Fruit fly (Drosophila melanogaster): ENCODE measurements around the gene snf.
A peak's percentile ranks its signal among the peaks of the same experiment; 100 is the strongest.

Gene snf

DNA sequence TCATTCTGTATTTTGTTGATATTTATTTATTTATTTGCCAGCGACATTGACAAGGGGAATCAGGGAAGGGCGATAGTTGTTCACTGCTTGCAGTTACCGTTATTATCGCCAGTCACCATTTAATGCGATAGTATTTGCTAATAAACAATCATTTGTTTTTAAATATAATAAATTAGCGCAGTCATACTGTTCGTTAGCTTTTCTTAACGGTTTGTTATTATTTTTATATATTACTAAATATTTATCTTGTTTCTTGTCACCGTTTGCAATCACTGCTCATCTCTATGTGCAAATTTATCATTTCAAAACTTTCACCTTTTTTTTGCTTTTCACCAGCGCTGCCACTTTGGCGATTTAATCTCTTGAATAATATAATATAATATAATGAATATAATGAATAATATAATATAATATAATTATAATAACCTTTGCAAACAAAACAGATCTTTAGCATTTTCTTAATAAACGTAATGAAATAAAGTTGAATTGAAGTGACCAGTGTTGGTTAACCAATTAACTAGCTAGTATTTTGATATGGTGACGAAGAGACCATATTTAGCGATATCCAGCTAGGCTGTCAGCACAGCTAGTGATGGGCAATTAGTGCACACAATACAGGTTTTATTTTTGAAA lies 20.3 kb downstream of the snf start, which contains the start of the genes CG3309 and XRCC1:
TSS of gene CG3309 (minus strand) at position 82 of the 633 bp plus-strand sequence.
TSS of gene XRCC1 (plus strand) at position 611 of the 633 bp plus-strand sequence.
- TF ChIP-seq CG11762 (GFP tag; optimal IDR thresholded peaks at IDR 0.05; ENCODE audit: insufficient read depth) (no peak), CG11902 (GFP tag; optimal IDR thresholded peaks at IDR 0.05) (peak; percentile 9), ss (GFP tag; optimal IDR thresholded peaks at IDR 0.05) (peak in 1 of 2 experiments; percentile 38), CG31627 (GFP tag; optimal IDR thresholded peaks at IDR 0.05) (peak; percentile 33), esn (GFP tag; optimal IDR thresholded peaks at IDR 0.05) (peak; percentile 61), CG10631 (GFP tag; optimal IDR thresholded peaks at IDR 0.05) (peak; percentile 49), Ets21C (GFP tag; optimal IDR thresholded peaks at IDR 0.05) (peak; percentile 21), topi (GFP tag; optimal IDR thresholded peaks at IDR 0.05) (peak; percentile 52), CG16779 (tag; optimal IDR thresholded peaks at IDR 0.05) (no peak), Gug (GFP tag; IDR thresholded peaks at IDR 0.05) (peak; percentile 21; the same call in 1 of the 2 replicates), CG15336 (GFP tag; IDR thresholded peaks at IDR 0.05) (peak; percentile 40; the same call in 1 of the 2 replicates), achi (GFP tag; optimal IDR thresholded peaks at IDR 0.05) (peak; percentile 60), vri (GFP tag; optimal IDR thresholded peaks at IDR 0.05) (no peak), CG6808 (GFP tag; optimal IDR thresholded peaks at IDR 0.05) (no peak), dsx (GFP tag; optimal IDR thresholded peaks at IDR 0.05; ENCODE audit: poor library complexity, severe bottlenecking) (peak; percentile 8), Hr4 (GFP tag; optimal IDR thresholded peaks at IDR 0.05) (peak; percentile 34), CG10669 (GFP tag; optimal IDR thresholded peaks at IDR 0.05) (peak; percentile 17), Hr38 (GFP tag; optimal IDR thresholded peaks at IDR 0.05) (no peak), CG7368 (GFP tag; optimal IDR thresholded peaks at IDR 0.05) (peak; percentile 23), Sox15 (GFP tag; optimal IDR thresholded peaks at IDR 0.05) (peak; percentile 19), CG6854 (GFP tag; optimal IDR thresholded peaks at IDR 0.05) (no peak), fd59A (GFP tag; optimal IDR thresholded peaks at IDR 0.05) (no peak), Smox (GFP tag; optimal IDR thresholded peaks at IDR 0.05) (peak; percentile 48), Eip75B (GFP tag; optimal IDR thresholded peaks at IDR 0.05) (peak; percentile 11), Sox102F (GFP tag; optimal IDR thresholded peaks at IDR 0.05) (peak; percentile 23), cyc (GFP tag; optimal IDR thresholded peaks at IDR 0.05) (peak; percentile 35), Lpt (GFP tag; optimal IDR thresholded peaks at IDR 0.05) (peak; percentile 5), CG4318 (GFP tag; optimal IDR thresholded peaks at IDR 0.05) (no peak), CG9139 (GFP tag; optimal IDR thresholded peaks at IDR 0.05) (no peak), Blimp-1 (GFP tag; optimal IDR thresholded peaks at IDR 0.05) (peak; percentile 98), net (GFP tag; optimal IDR thresholded peaks at IDR 0.05) (peak; percentile 22), salr (GFP tag; optimal IDR thresholded peaks at IDR 0.05) (peak in 1 of 2 experiments; percentile 11), Eip78C (GFP tag) (peak; percentile 85), svp (GFP tag) (no peak), CG1621 (tag; optimal IDR thresholded peaks at IDR 0.05) (no peak), spab (GFP tag; optimal IDR thresholded peaks at IDR 0.05) (no peak), fkh (GFP tag; optimal IDR thresholded peaks at IDR 0.05) (peak; percentile 60), CG11294 (GFP tag; IDR thresholded peaks at IDR 0.05) (no peak), OdsH (GFP tag; optimal IDR thresholded peaks at IDR 0.05) (peak; percentile 51), CG34406 (GFP tag; optimal IDR thresholded peaks at IDR 0.05) (peak; percentile 29), dac (GFP tag; optimal IDR thresholded peaks at IDR 0.05) (no peak), Ets96B (tag; optimal IDR thresholded peaks at IDR 0.05) (peak; percentile 43), acj6 (GFP tag; optimal IDR thresholded peaks at IDR 0.05) (peak; percentile 53), CG8319 (GFP tag; optimal IDR thresholded peaks at IDR 0.05) (no peak), Met (GFP tag; optimal IDR thresholded peaks at IDR 0.05) (peak; percentile 46), CG6276 (GFP tag; optimal IDR thresholded peaks at IDR 0.05) (no peak), CG3919 (GFP tag; optimal IDR thresholded peaks at IDR 0.05) (peak; percentile 15), CG8632 (GFP tag; optimal IDR thresholded peaks at IDR 0.05) (peak; percentile 29), CG6163 (GFP tag; IDR thresholded peaks at IDR 0.05) (peak; percentile 60), CG3032 (tag; optimal IDR thresholded peaks at IDR 0.05) (peak; percentile 53), Eip93F (GFP tag; optimal IDR thresholded peaks at IDR 0.05) (peak; percentile 22)
